Worm (Caenorhabditis elegans) whole organism, L2 larva: Measurements from ENCODE around the gene R12B2.6.

Experiments
- C34F6.9 ChIP-seq: fragments of 150-350 bp; optimal IDR thresholded peaks from 2 replicates; lab custom pipeline; 2014; ENCODE audit warnings: missing biosample characterization, missing genetic modification characterization
- R02D3.7 ChIP-seq: fragments of 150-350 bp; optimal IDR thresholded peaks from 2 replicates; lab custom pipeline; 2014; ENCODE audit warnings: missing biosample characterization, missing genetic modification characterization
- ZK546.5 ChIP-seq: sonication (generic microtip); optimal IDR thresholded peaks from 2 replicates; lab custom pipeline; 2017; ENCODE audit warnings: missing biosample characterization, missing genetic modification characterization
- alr-1 ChIP-seq: fragments of 150-350 bp; optimal IDR thresholded peaks from 2 replicates; lab custom pipeline; 2014; ENCODE audit warnings: missing biosample characterization, missing genetic modification characterization
- aly-2 ChIP-seq: fragments of 150-350 bp; optimal IDR thresholded peaks from 2 replicates; lab custom pipeline; 2014; ENCODE audit warnings: missing biosample characterization, missing genetic modification characterization
- ama-1 ChIP-seq: fragments of 150-350 bp; optimal IDR thresholded peaks from 2 replicates; lab custom pipeline; 2018; ENCODE audit warnings: inconsistent platforms
- blmp-1 ChIP-seq: sonication (generic microtip); optimal IDR thresholded peaks from 2 replicates; lab custom pipeline; 2017; ENCODE audit warnings: missing genetic modification characterization, mild to moderate bottlenecking, missing compliant biosample characterization, antibody characterized with exemption, moderate library complexity; ENCODE audit not compliant: insufficient read depth
- ceh-16 ChIP-seq: fragments of 150-350 bp; optimal IDR thresholded peaks from 2 replicates; lab custom pipeline; 2014; ENCODE audit warnings: missing biosample characterization, missing genetic modification characterization
- ceh-82 ChIP-seq: fragments of 150-350 bp; optimal IDR thresholded peaks from 2 replicates; lab custom pipeline; 2014; ENCODE audit warnings: missing biosample characterization, missing genetic modification characterization
- crh-2 ChIP-seq: sonication (generic microtip); optimal IDR thresholded peaks from 2 replicates; lab custom pipeline; 2017; ENCODE audit warnings: missing biosample characterization, missing genetic modification characterization
- dmd-4 ChIP-seq: sonication (generic microtip); optimal IDR thresholded peaks from 2 replicates; lab custom pipeline; 2017; ENCODE audit warnings: missing biosample characterization, missing genetic modification characterization
- egl-27 ChIP-seq: sonication (generic microtip); optimal IDR thresholded peaks from 3 replicates; lab custom pipeline; 2017; ENCODE audit warnings: missing biosample characterization, missing genetic modification reagents, missing genetic modification characterization
- elt-3 ChIP-seq: sonication (generic microtip); optimal IDR thresholded peaks from 2 replicates; lab custom pipeline; 2017; ENCODE audit warnings: missing biosample characterization, missing genetic modification characterization
- fos-1 ChIP-seq: fragments of 150-350 bp; optimal IDR thresholded peaks from 2 replicates; lab custom pipeline; 2014; ENCODE audit warnings: missing biosample characterization, missing genetic modification characterization
- gmeb-1 ChIP-seq: fragments of 150-350 bp; optimal IDR thresholded peaks from 2 replicates; lab custom pipeline; 2014; ENCODE audit warnings: missing biosample characterization, missing genetic modification characterization
- lin-11 ChIP-seq: fragments of 150-350 bp; sonication (generic microtip); optimal IDR thresholded peaks from 2 replicates; lab custom pipeline; 2014; ENCODE audit warnings: missing biosample characterization, missing genetic modification characterization, inconsistent platforms, mixed read lengths
- lin-13 ChIP-seq: fragments of 150-350 bp; optimal IDR thresholded peaks from 2 replicates; lab custom pipeline; 2014; ENCODE audit warnings: missing biosample characterization, missing genetic modification reagents, missing genetic modification characterization
- lsy-2 ChIP-seq, 2 experiments: fragments of 150-350 bp in 1 of 2; sonication (generic microtip) in 1 of 2; optimal IDR thresholded peaks; 2 replicates each; lab custom pipeline; 2014 to 2017; ENCODE audit warnings: missing biosample characterization in 2 of 2, missing genetic modification characterization in 2 of 2
- mab-5 ChIP-seq: fragments of 150-350 bp; optimal IDR thresholded peaks from 2 replicates; lab custom pipeline; 2014; ENCODE audit warnings: missing biosample characterization, missing genetic modification characterization
- mbf-1 ChIP-seq: sonication (generic microtip); optimal IDR thresholded peaks from 2 replicates; lab custom pipeline; 2017; ENCODE audit warnings: missing biosample characterization, missing genetic modification characterization
- mdl-1 ChIP-seq, 2 experiments: fragments of 150-350 bp in 1 of 2; sonication (generic microtip) in 1 of 2; optimal IDR thresholded peaks; 2 replicates each; lab custom pipeline; 2017; ENCODE audit warnings: missing biosample characterization in 2 of 2, missing genetic modification characterization in 2 of 2
- nhr-10 ChIP-seq: sonication (generic microtip); optimal IDR thresholded peaks from 2 replicates; lab custom pipeline; 2017; ENCODE audit warnings: missing biosample characterization, missing genetic modification characterization
- nhr-11 ChIP-seq: fragments of 150-350 bp; optimal IDR thresholded peaks from 2 replicates; lab custom pipeline; 2014; ENCODE audit warnings: missing biosample characterization, missing genetic modification characterization
- nhr-12 ChIP-seq: fragments of 150-350 bp; optimal IDR thresholded peaks from 2 replicates; lab custom pipeline; 2014; ENCODE audit warnings: missing biosample characterization, missing genetic modification characterization
- nhr-129 ChIP-seq: fragments of 150-350 bp; optimal IDR thresholded peaks from 2 replicates; lab custom pipeline; 2014; ENCODE audit warnings: missing biosample characterization, missing genetic modification characterization
- nhr-21 ChIP-seq: fragments of 150-350 bp; optimal IDR thresholded peaks from 2 replicates; lab custom pipeline; 2014; ENCODE audit warnings: missing biosample characterization, missing genetic modification characterization
- nhr-23 ChIP-seq: fragments of 150-350 bp; optimal IDR thresholded peaks from 2 replicates; lab custom pipeline; 2014; ENCODE audit warnings: missing biosample characterization, missing genetic modification reagents, missing genetic modification characterization
- nhr-237 ChIP-seq: fragments of 150-350 bp; optimal IDR thresholded peaks from 2 replicates; lab custom pipeline; 2014; ENCODE audit warnings: missing biosample characterization, missing genetic modification characterization
- nhr-25 ChIP-seq: fragments of 150-350 bp; sonication (generic microtip); optimal IDR thresholded peaks from 3 replicates; lab custom pipeline; 2014; ENCODE audit warnings: missing biosample characterization, missing genetic modification characterization
- nhr-6 ChIP-seq: fragments of 150-350 bp; optimal IDR thresholded peaks from 2 replicates; lab custom pipeline; 2014; ENCODE audit warnings: missing biosample characterization, missing genetic modification characterization
- nhr-77 ChIP-seq: fragments of 150-350 bp; optimal IDR thresholded peaks from 2 replicates; lab custom pipeline; 2014; ENCODE audit warnings: missing biosample characterization, missing genetic modification characterization
- peb-1 ChIP-seq: fragments of 150-350 bp; optimal IDR thresholded peaks from 2 replicates; lab custom pipeline; 2014; ENCODE audit warnings: missing biosample characterization, missing genetic modification characterization
- sem-4 ChIP-seq: fragments of 150-350 bp; optimal IDR thresholded peaks from 2 replicates; lab custom pipeline; 2014; ENCODE audit warnings: missing biosample characterization, missing genetic modification reagents, missing genetic modification characterization
- skn-1 ChIP-seq: sonication (generic microtip); optimal IDR thresholded peaks from 2 replicates; lab custom pipeline; 2017; ENCODE audit warnings: missing biosample characterization, missing genetic modification characterization
- sma-3 ChIP-seq: sonication (generic microtip); optimal IDR thresholded peaks from 2 replicates; lab custom pipeline; 2016; ENCODE audit warnings: missing genetic modification reagents, missing genetic modification characterization, missing compliant biosample characterization
- sma-9 ChIP-seq, 2 experiments: fragments of 150-350 bp in 1 of 2; sonication (generic microtip) in 1 of 2; optimal IDR thresholded peaks; 2 replicates each; lab custom pipeline; 2014 to 2016; ENCODE audit warnings: missing genetic modification characterization in 2 of 2, mild to moderate bottlenecking in 1 of 2, missing biosample characterization in 1 of 2, missing compliant biosample characterization in 1 of 2, missing genetic modification reagents in 1 of 2, moderate library complexity in 1 of 2
- snpc-4 ChIP-seq: fragments of 150-350 bp; optimal IDR thresholded peaks from 2 replicates; lab custom pipeline; 2014; ENCODE audit warnings: missing biosample characterization, missing genetic modification characterization
- unc-39 ChIP-seq: fragments of 150-350 bp; optimal IDR thresholded peaks from 2 replicates; lab custom pipeline; 2014; ENCODE audit warnings: missing biosample characterization, missing genetic modification characterization
- unc-55 ChIP-seq: fragments of 150-350 bp; sonication (generic microtip); optimal IDR thresholded peaks from 3 replicates; lab custom pipeline; 2014; ENCODE audit warnings: missing biosample characterization, missing genetic modification reagents, missing genetic modification characterization
- unc-62 ChIP-seq: fragments of 150-350 bp; optimal IDR thresholded peaks from 2 replicates; lab custom pipeline; 2014; ENCODE audit warnings: missing biosample characterization, missing genetic modification reagents, missing genetic modification characterization
- zag-1 ChIP-seq: fragments of 150-350 bp; optimal IDR thresholded peaks from 2 replicates; lab custom pipeline; 2014; ENCODE audit warnings: missing biosample characterization, missing genetic modification characterization
- ztf-1 ChIP-seq: fragments of 200-800 bp; sonication (Bioruptor generic); conservative IDR thresholded peaks from 2 replicates; pipeline ENCODE4 v1.3.6; 2022; ENCODE audit warnings: missing genetic modification characterization, missing compliant biosample characterization
- ztf-4 ChIP-seq: fragments of 150-350 bp; optimal IDR thresholded peaks from 2 replicates; lab custom pipeline; 2014; ENCODE audit warnings: missing biosample characterization, missing genetic modification characterization

R12B2.6 gene

ce11 chrIII:5874664-5875417 lies 40.9 kb upstream of the R12B2.6 start:
- TF ChIP-seq nhr-129 (tag; lab: Kevin White, UChicago) (peak; percentile 6), nhr-11 (tag; lab: Kevin White, UChicago) (no peak)
- TF ChIP-seq, all 48 proteins: peak for 1

ce11 chrIII:5874263-5874662 lies 40.3 kb upstream of the R12B2.6 start:
- TF ChIP-seq ceh-82 (tag; lab: Kevin White, UChicago) = no peak
- TF ChIP-seq fos-1 = peak; percentile 42
- TF ChIP-seq skn-1 (tag; lab: Kevin White, UChicago) = peak; percentile 34
- peak in 1 of 2 experiments; percentile 56 for TF ChIP-seq lsy-2 (tag; optimal IDR thresholded peaks at IDR 0.05; lab: Kevin White, UChicago)
- TF ChIP-seq blmp-1 (tag; lab: Kevin White, UChicago) = peak; percentile 65
- no peak for TF ChIP-seq mab-5 (tag; lab: Kevin White, UChicago)
- peak; percentile 34 for TF ChIP-seq unc-62 (GFP tag; lab: Kevin White, UChicago)
- TF ChIP-seq nhr-12 (tag; lab: Kevin White, UChicago) = no peak
- TF ChIP-seq lin-13 (GFP tag; lab: Kevin White, UChicago) = peak; percentile 15
- peak; percentile 56 for TF ChIP-seq nhr-25
- no peak for TF ChIP-seq ceh-16 (tag; lab: Kevin White, UChicago)
- TF ChIP-seq sma-3 (GFP tag; lab: Kevin White, UChicago) = peak; percentile 79
- TF ChIP-seq gmeb-1 (tag; lab: Kevin White, UChicago) = peak; percentile 68
- no peak for TF ChIP-seq zag-1 (tag; lab: Kevin White, UChicago)
- TF ChIP-seq nhr-77 (tag; lab: Kevin White, UChicago) = no peak
- peak; percentile 57 for TF ChIP-seq ztf-4 (tag; lab: Kevin White, UChicago)
- peak; percentile 96 for TF ChIP-seq nhr-21
- peak; percentile 87 for TF ChIP-seq ama-1 (lab: Kevin White, UChicago)
- TF ChIP-seq mdl-1 (tag; optimal IDR thresholded peaks at IDR 0.05; lab: Kevin White, UChicago) = peak in 1 of 2 experiments; percentile 42
- TF ChIP-seq crh-2 (tag; lab: Kevin White, UChicago) = peak; percentile 71
- TF ChIP-seq nhr-6 = peak; percentile 31
- TF ChIP-seq sma-9 (GFP tag; optimal IDR thresholded peaks at IDR 0.05; lab: Kevin White, UChicago) = peak; percentile 74
- no peak for TF ChIP-seq sma-9 (tag; optimal IDR thresholded peaks at IDR 0.05; lab: Kevin White, UChicago)
- peak; percentile 77 for TF ChIP-seq nhr-129 (tag; lab: Kevin White, UChicago)

- TF ChIP-seq nhr-129 (tag; lab: Kevin White, UChicago) (peak; percentile 67), nhr-6 (no peak)
These were observed 38.3 kb upstream of the R12B2.6 start for ce11 chrIII:5872288-5872687.

- TF ChIP-seq lin-11 (tag; lab: Kevin White, UChicago) (peak; percentile 52), mab-5 (tag; lab: Kevin White, UChicago) (no peak), mdl-1 (tag; optimal IDR thresholded peaks at IDR 0.05; lab: Kevin White, UChicago) (no peak), ceh-82 (tag; lab: Kevin White, UChicago) (no peak), nhr-23 (tag; lab: Kevin White, UChicago) (no peak), sma-9 (GFP tag; optimal IDR thresholded peaks at IDR 0.05; lab: Kevin White, UChicago) (peak; percentile 88), sma-9 (tag; optimal IDR thresholded peaks at IDR 0.05; lab: Kevin White, UChicago) (no peak), sem-4 (tag; lab: Kevin White, UChicago) (peak; percentile 8), sma-3 (GFP tag; lab: Kevin White, UChicago) (peak; percentile 88), ZK546.5 (no peak), lin-13 (GFP tag; lab: Kevin White, UChicago) (peak; percentile 69), mbf-1 (tag; lab: Kevin White, UChicago) (no peak), dmd-4 (tag; lab: Kevin White, UChicago) (no peak), unc-62 (GFP tag; lab: Kevin White, UChicago) (no peak), peb-1 (tag; lab: Kevin White, UChicago) (no peak), unc-55 (peak; percentile 84), skn-1 (tag; lab: Kevin White, UChicago) (no peak), nhr-129 (tag; lab: Kevin White, UChicago) (peak; percentile 40), unc-39 (tag; lab: Kevin White, UChicago) (no peak), alr-1 (no peak), nhr-25 (peak; percentile 77), snpc-4 (tag; lab: Kevin White, UChicago) (peak; percentile 30), nhr-21 (peak; percentile 76), blmp-1 (tag; lab: Kevin White, UChicago) (peak; percentile 25), nhr-12 (tag; lab: Kevin White, UChicago) (no peak), aly-2 (tag; lab: Kevin White, UChicago) (no peak), C34F6.9 (tag; lab: Kevin White, UChicago) (peak; percentile 60), R02D3.7 (tag; lab: Kevin White, UChicago) (no peak), nhr-11 (tag; lab: Kevin White, UChicago) (no peak), nhr-237 (no peak), nhr-77 (tag; lab: Kevin White, UChicago) (peak; percentile 11), lsy-2 (tag; optimal IDR thresholded peaks at IDR 0.05; lab: Kevin White, UChicago) (peak; percentile 48 to 90), nhr-6 (peak; percentile 52), gmeb-1 (tag; lab: Kevin White, UChicago) (peak; percentile 95), nhr-10 (no peak), ztf-1 (GFP tag; lab: Robert Waterston, UW) (no peak), elt-3 (tag; lab: Kevin White, UChicago) (no peak), egl-27 (peak; percentile 68)
These were observed 37.8 kb upstream of the R12B2.6 start, which contains the start of the genes F01F1.11 and F01F1.3 for ce11 chrIII:5871760-5872159. F01F1.11 (minus strand) TSS chrIII:5871877. F01F1.3 (plus strand) TSS chrIII:5871938.
